Worm (Caenorhabditis elegans) whole organism, late embryonic: ENCODE measurements around the gene fmi-1.

Experiments
- C08G9.2 ChIP-seq: sonication (generic microtip); optimal IDR thresholded peaks from 2 replicates; lab custom pipeline; 2016; ENCODE audit warnings: mild to moderate bottlenecking, missing genetic modification characterization, moderate library complexity, missing compliant biosample characterization
- C38D4.7 ChIP-seq: fragments of 200-800 bp; sonication (Bioruptor generic); optimal IDR thresholded peaks from 2 replicates; lab custom pipeline; 2018; ENCODE audit warnings: mild to moderate bottlenecking, missing genetic modification characterization, moderate library complexity, missing compliant biosample characterization
- K09A11.1 ChIP-seq: sonication (generic microtip); optimal IDR thresholded peaks from 2 replicates; lab custom pipeline; 2017; ENCODE audit warnings: antibody characterized with exemption, mild to moderate bottlenecking, missing genetic modification characterization, missing compliant biosample characterization; ENCODE audit not compliant: insufficient read depth
- T23F11.4 ChIP-seq: fragments of 200-800 bp; sonication (Bioruptor generic); optimal IDR thresholded peaks from 2 replicates; lab custom pipeline; 2018; ENCODE audit warnings: mild to moderate bottlenecking, missing genetic modification characterization, missing compliant biosample characterization
- Y22D7AL.16 ChIP-seq: sonication (generic microtip); optimal IDR thresholded peaks from 2 replicates; lab custom pipeline; 2016; ENCODE audit warnings: missing genetic modification characterization, missing compliant biosample characterization
- ama-1 ChIP-seq: fragments of 150-350 bp; optimal IDR thresholded peaks from 2 replicates; lab custom pipeline; 2014
- ceh-14 ChIP-seq: sonication (generic microtip); optimal IDR thresholded peaks from 2 replicates; lab custom pipeline; 2016; ENCODE audit warnings: missing genotype, missing genetic modification characterization, missing compliant biosample characterization
- ceh-18 ChIP-seq: sonication (generic microtip); optimal IDR thresholded peaks from 2 replicates; lab custom pipeline; 2016; ENCODE audit warnings: missing genetic modification characterization, missing compliant biosample characterization
- ceh-19 ChIP-seq: fragments of 200-800 bp; sonication (Bioruptor generic); optimal IDR thresholded peaks from 2 replicates; lab custom pipeline; 2018; ENCODE audit warnings: mild to moderate bottlenecking, missing genetic modification characterization, missing compliant biosample characterization
- ceh-2 ChIP-seq: sonication (generic microtip); optimal IDR thresholded peaks from 2 replicates; lab custom pipeline; 2016; ENCODE audit warnings: missing genotype, missing genetic modification characterization, missing compliant biosample characterization
- ceh-24 ChIP-seq: sonication (generic microtip); optimal IDR thresholded peaks from 2 replicates; lab custom pipeline; 2016; ENCODE audit warnings: mild to moderate bottlenecking, missing genetic modification characterization, missing compliant biosample characterization
- ceh-30 ChIP-seq: fragments of 150-350 bp; optimal IDR thresholded peaks from 2 replicates; lab custom pipeline; 2014; ENCODE audit warnings: missing biosample characterization, missing genetic modification characterization
- ceh-31 ChIP-seq: sonication (generic microtip); optimal IDR thresholded peaks from 2 replicates; lab custom pipeline; 2016; ENCODE audit warnings: missing genetic modification characterization, missing compliant biosample characterization
- ceh-34 ChIP-seq: sonication (generic microtip); optimal IDR thresholded peaks from 2 replicates; lab custom pipeline; 2016; ENCODE audit warnings: mild to moderate bottlenecking, missing genetic modification characterization, missing compliant biosample characterization
- ceh-45 ChIP-seq: fragments of 200-800 bp; sonication (Bioruptor generic); IDR thresholded peaks from 2 replicates; pipeline ENCODE4 v1.3.6; 2022; ENCODE audit warnings: missing genetic modification reagents, missing genetic modification characterization, missing compliant biosample characterization
- ceh-48 ChIP-seq: sonication (generic microtip); optimal IDR thresholded peaks from 2 replicates; lab custom pipeline; 2016; ENCODE audit warnings: missing genetic modification characterization, inconsistent platforms, missing compliant biosample characterization
- ceh-6 ChIP-seq: fragments of 200-800 bp; sonication (Bioruptor generic); optimal IDR thresholded peaks from 2 replicates; lab custom pipeline; 2018; ENCODE audit warnings: mild to moderate bottlenecking, missing genetic modification characterization, missing compliant biosample characterization
- dmd-4 ChIP-seq: sonication (generic microtip); optimal IDR thresholded peaks from 2 replicates; lab custom pipeline; 2016; ENCODE audit warnings: borderline replicate concordance, missing genetic modification characterization, missing compliant biosample characterization
- elt-2 ChIP-seq: sonication (generic microtip); optimal IDR thresholded peaks from 2 replicates; lab custom pipeline; 2016; ENCODE audit warnings: missing genetic modification reagents, missing genetic modification characterization, missing compliant biosample characterization
- elt-4 ChIP-seq: sonication (generic microtip); optimal IDR thresholded peaks from 2 replicates; lab custom pipeline; 2016; ENCODE audit warnings: missing genetic modification characterization, missing compliant biosample characterization
- ets-4 ChIP-seq: sonication (generic microtip); optimal IDR thresholded peaks from 2 replicates; lab custom pipeline; 2016; ENCODE audit warnings: missing genetic modification characterization, missing compliant biosample characterization
- eyg-1 ChIP-seq: sonication (generic microtip); optimal IDR thresholded peaks from 2 replicates; lab custom pipeline; 2016; ENCODE audit warnings: missing genotype, missing genetic modification characterization, missing compliant biosample characterization
- fax-1 ChIP-seq: sonication (generic microtip); optimal IDR thresholded peaks from 2 replicates; lab custom pipeline; 2016; ENCODE audit warnings: missing genotype, missing genetic modification characterization, missing compliant biosample characterization
- fkh-10 ChIP-seq: fragments of 150-350 bp; optimal IDR thresholded peaks from 2 replicates; lab custom pipeline; 2014; ENCODE audit warnings: missing biosample characterization, missing genetic modification reagents, missing genetic modification characterization
- fkh-6 ChIP-seq: sonication (generic microtip); optimal IDR thresholded peaks from 2 replicates; lab custom pipeline; 2016; ENCODE audit warnings: missing genetic modification characterization, missing compliant biosample characterization
- hlh-13 ChIP-seq: fragments of 200-800 bp; sonication (Bioruptor generic); optimal IDR thresholded peaks from 2 replicates; lab custom pipeline; 2018; ENCODE audit warnings: mild to moderate bottlenecking, missing genetic modification characterization, missing compliant biosample characterization
- hlh-15 ChIP-seq: sonication (generic microtip); optimal IDR thresholded peaks from 2 replicates; lab custom pipeline; 2016; ENCODE audit warnings: missing genetic modification characterization, missing compliant biosample characterization
- hlh-30 ChIP-seq: sonication (generic microtip); optimal IDR thresholded peaks from 2 replicates; lab custom pipeline; 2017; ENCODE audit warnings: antibody characterized with exemption, missing genetic modification characterization, missing compliant biosample characterization; ENCODE audit not compliant: insufficient read depth
- hlh-6 ChIP-seq: sonication (generic microtip); optimal IDR thresholded peaks from 2 replicates; lab custom pipeline; 2016; ENCODE audit warnings: missing genotype, missing genetic modification characterization, missing compliant biosample characterization
- hlh-8 ChIP-seq: sonication (generic microtip); optimal IDR thresholded peaks from 2 replicates; lab custom pipeline; 2016; ENCODE audit warnings: missing genotype, missing genetic modification characterization, missing compliant biosample characterization
- lim-6 ChIP-seq: sonication (generic microtip); optimal IDR thresholded peaks from 2 replicates; lab custom pipeline; 2016; ENCODE audit warnings: missing genetic modification characterization, missing compliant biosample characterization
- lin-11 ChIP-seq: fragments of 200-800 bp; sonication (Bioruptor generic); optimal IDR thresholded peaks from 2 replicates; lab custom pipeline; 2018; ENCODE audit warnings: mild to moderate bottlenecking, missing genetic modification characterization, missing compliant biosample characterization
- mec-3 ChIP-seq: sonication (generic microtip); optimal IDR thresholded peaks from 2 replicates; lab custom pipeline; 2016; ENCODE audit warnings: borderline replicate concordance, missing genetic modification characterization, missing compliant biosample characterization
- nhr-232 ChIP-seq: sonication (generic microtip); optimal IDR thresholded peaks from 2 replicates; lab custom pipeline; 2016; ENCODE audit warnings: missing genetic modification characterization, missing compliant biosample characterization
- odd-2 ChIP-seq: sonication (generic microtip); optimal IDR thresholded peaks from 2 replicates; lab custom pipeline; 2017; ENCODE audit warnings: antibody characterized with exemption, mild to moderate bottlenecking, missing genetic modification characterization, missing compliant biosample characterization
- pag-3 ChIP-seq: sonication (generic microtip); optimal IDR thresholded peaks from 2 replicates; lab custom pipeline; 2016; ENCODE audit warnings: missing compliant biosample characterization, missing genetic modification characterization, borderline replicate concordance
- pax-1 ChIP-seq: fragments of 150-350 bp; optimal IDR thresholded peaks from 2 replicates; lab custom pipeline; 2014; ENCODE audit warnings: missing biosample characterization, missing genetic modification characterization
- pha-2 ChIP-seq: sonication (generic microtip); optimal IDR thresholded peaks from 2 replicates; lab custom pipeline; 2017; ENCODE audit warnings: mild to moderate bottlenecking, missing genetic modification characterization, missing compliant biosample characterization
- pha-4 ChIP-seq: fragments of 150-350 bp; optimal IDR thresholded peaks from 2 replicates; lab custom pipeline; 2018; ENCODE audit warnings: missing biosample characterization, missing genetic modification reagents, missing genetic modification characterization
- pqm-1 ChIP-seq: sonication (generic microtip); optimal IDR thresholded peaks from 2 replicates; lab custom pipeline; 2016; ENCODE audit warnings: missing genetic modification characterization, missing compliant biosample characterization
- rnt-1 ChIP-seq: sonication (generic microtip); optimal IDR thresholded peaks from 2 replicates; lab custom pipeline; 2016; ENCODE audit warnings: missing genetic modification characterization, missing compliant biosample characterization
- sdc-2 ChIP-seq: sonication (generic microtip); optimal IDR thresholded peaks from 2 replicates; lab custom pipeline; 2016; ENCODE audit warnings: missing genotype, missing genetic modification characterization, missing compliant biosample characterization
- sox-2 ChIP-seq: fragments of 200-800 bp; sonication (Bioruptor generic); IDR thresholded peaks from 2 replicates; pipeline ENCODE4 v1.3.6; 2022; ENCODE audit warnings: missing genetic modification reagents, missing genetic modification characterization, missing compliant biosample characterization
- sox-4 ChIP-seq: sonication (generic microtip); optimal IDR thresholded peaks from 2 replicates; lab custom pipeline; 2017; ENCODE audit warnings: mild to moderate bottlenecking, missing genetic modification characterization, inconsistent platforms, missing compliant biosample characterization
- syd-9 ChIP-seq: sonication (generic microtip); optimal IDR thresholded peaks from 2 replicates; lab custom pipeline; 2016; ENCODE audit warnings: mild to moderate bottlenecking, missing genetic modification characterization, moderate library complexity, missing compliant biosample characterization
- tbx-7 ChIP-seq: sonication (generic microtip); optimal IDR thresholded peaks from 2 replicates; lab custom pipeline; 2016; ENCODE audit warnings: missing genotype, missing genetic modification characterization, missing compliant biosample characterization
- ttx-3 ChIP-seq: sonication (generic microtip); optimal IDR thresholded peaks from 2 replicates; lab custom pipeline; 2016; ENCODE audit warnings: missing genetic modification reagents, missing genetic modification characterization, missing compliant biosample characterization
- unc-3 ChIP-seq, 2 experiments: fragments of 200-800 bp in 1 of 2; sonication (Bioruptor generic) in 1 of 2; sonication (generic microtip) in 1 of 2; conservative IDR thresholded peaks in 1 of 2; optimal IDR thresholded peaks in 1 of 2; 2 replicates each; pipeline versions ENCODE4 v1.3.6 to Lab custom; 2016 to 2022; ENCODE audit warnings: missing compliant biosample characterization in 2 of 2, missing genetic modification characterization in 2 of 2, missing genetic modification reagents in 1 of 2
- unc-42 ChIP-seq: sonication (generic microtip); optimal IDR thresholded peaks from 2 replicates; lab custom pipeline; 2016; ENCODE audit warnings: missing genotype, missing genetic modification characterization, missing compliant biosample characterization
- unc-55 ChIP-seq: sonication (generic microtip); optimal IDR thresholded peaks from 2 replicates; lab custom pipeline; 2017; ENCODE audit warnings: missing biosample characterization, missing genetic modification reagents, missing genetic modification characterization
- unc-86 ChIP-seq: sonication (generic microtip); optimal IDR thresholded peaks from 2 replicates; lab custom pipeline; 2016; ENCODE audit warnings: missing genetic modification characterization, missing compliant biosample characterization
- ztf-16 ChIP-seq: sonication (generic microtip); optimal IDR thresholded peaks from 2 replicates; lab custom pipeline; 2017; ENCODE audit warnings: missing genetic modification characterization, missing compliant biosample characterization

The fmi-1 gene

DNA sequence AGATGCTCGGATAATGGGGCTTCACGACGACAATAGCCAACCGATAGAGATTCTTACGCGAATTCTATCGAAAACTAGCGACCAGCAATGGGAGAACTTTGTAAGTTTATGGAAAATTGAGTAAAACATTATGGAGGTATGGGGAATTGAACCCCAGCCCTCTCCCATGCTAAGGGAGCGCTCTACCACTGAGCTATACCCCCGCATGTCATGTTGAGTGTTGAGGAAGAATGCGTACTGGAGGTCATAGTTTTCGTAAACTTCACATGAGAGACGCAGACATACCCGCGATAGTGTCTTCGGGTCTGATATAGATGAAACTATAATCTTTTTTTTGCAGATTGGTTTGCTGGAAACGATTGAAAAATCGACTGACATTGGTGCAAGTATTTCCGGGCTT is 15.5 kb upstream of the fmi-1 start:
- peak; percentile 82 for TF ChIP-seq ceh-14 (tag; lab: Kevin White, UChicago)
- TF ChIP-seq pha-4 (tag; lab: Kevin White, UChicago), result no peak
- peak; percentile 12 for TF ChIP-seq hlh-30 (tag; lab: Kevin White, UChicago)
- peak; percentile 91 for TF ChIP-seq Y22D7AL.16
- TF ChIP-seq T23F11.4 (GFP tag; lab: Kevin White, UChicago), result peak; percentile 84
- peak; percentile 71 for TF ChIP-seq sox-2 (GFP tag; lab: Robert Waterston, UW)
- peak; percentile 82 for TF ChIP-seq ceh-18 (tag; lab: Kevin White, UChicago)
- TF ChIP-seq pha-2 (tag; lab: Kevin White, UChicago), result peak; percentile 67
- TF ChIP-seq ztf-16, result peak; percentile 90
- TF ChIP-seq rnt-1 (tag; lab: Kevin White, UChicago), result peak; percentile 76
- peak; percentile 71 for TF ChIP-seq ceh-48 (tag; lab: Kevin White, UChicago)
- no peak for TF ChIP-seq fkh-10 (GFP tag; lab: Kevin White, UChicago)
- TF ChIP-seq ets-4 (tag; lab: Kevin White, UChicago), result peak; percentile 44
- no peak for TF ChIP-seq mec-3 (tag; lab: Kevin White, UChicago)
- peak; percentile 68 for TF ChIP-seq K09A11.1 (tag; lab: Kevin White, UChicago)
- peak; percentile 55 for TF ChIP-seq ceh-24 (tag; lab: Kevin White, UChicago)
- no peak for TF ChIP-seq elt-4 (tag; lab: Kevin White, UChicago)
- TF ChIP-seq odd-2, result peak; percentile 11
- peak; percentile 83 for TF ChIP-seq ceh-19
- TF ChIP-seq ceh-6 (GFP tag; lab: Kevin White, UChicago), result peak; percentile 83
- TF ChIP-seq unc-86 (tag; lab: Kevin White, UChicago), result peak; percentile 85
- TF ChIP-seq nhr-232 (tag; lab: Kevin White, UChicago), result peak; percentile 84
- no peak for TF ChIP-seq ceh-30 (tag; lab: Kevin White, UChicago)
- peak; percentile 66 for TF ChIP-seq pag-3 (tag; lab: Kevin White, UChicago)
- peak; percentile 74 for TF ChIP-seq lin-11 (tag; lab: Kevin White, UChicago)
- TF ChIP-seq C38D4.7 (GFP tag; lab: Kevin White, UChicago), result peak; percentile 85
- TF ChIP-seq hlh-13 (GFP tag; lab: Kevin White, UChicago), result peak; percentile 78
- peak; percentile 76 for TF ChIP-seq sdc-2 (tag; lab: Kevin White, UChicago)
- no peak for TF ChIP-seq pax-1 (tag; lab: Kevin White, UChicago)
- TF ChIP-seq ama-1 (lab: Kevin White, UChicago), result no peak
- peak; percentile 86 for TF ChIP-seq syd-9 (tag; lab: Kevin White, UChicago)
- TF ChIP-seq fkh-6 (tag; lab: Kevin White, UChicago), result peak; percentile 87
- TF ChIP-seq unc-55 (GFP tag; lab: Kevin White, UChicago), result no peak
- TF ChIP-seq hlh-8 (tag; lab: Kevin White, UChicago), result peak; percentile 75
- peak; percentile 82 for TF ChIP-seq hlh-6 (tag; lab: Kevin White, UChicago)
- peak; percentile 57 for TF ChIP-seq unc-42 (tag; lab: Kevin White, UChicago)
- TF ChIP-seq fax-1 (tag; lab: Kevin White, UChicago), result peak; percentile 86
- peak; percentile 81 for TF ChIP-seq unc-3 (GFP tag; conservative IDR thresholded peaks at IDR 0.05; lab: Robert Waterston, UW)
- TF ChIP-seq unc-3 (tag; optimal IDR thresholded peaks at IDR 0.05; lab: Kevin White, UChicago), result peak; percentile 69
- peak; percentile 65 for TF ChIP-seq eyg-1 (tag; lab: Kevin White, UChicago)
- TF ChIP-seq ceh-31 (tag; lab: Kevin White, UChicago), result peak; percentile 67
- peak; percentile 62 for TF ChIP-seq pqm-1 (tag; lab: Kevin White, UChicago)
- peak; percentile 83 for TF ChIP-seq ceh-45 (GFP tag; lab: Robert Waterston, UW)
- peak; percentile 86 for TF ChIP-seq ceh-34 (tag; lab: Kevin White, UChicago)
- peak; percentile 83 for TF ChIP-seq C08G9.2 (tag; lab: Kevin White, UChicago)
- peak; percentile 84 for TF ChIP-seq elt-2
- TF ChIP-seq lim-6, result peak; percentile 49
- peak; percentile 73 for TF ChIP-seq ceh-2 (tag; lab: Kevin White, UChicago)
- TF ChIP-seq dmd-4, result peak; percentile 82
- peak; percentile 27 for TF ChIP-seq hlh-15 (tag; lab: Kevin White, UChicago)
- TF ChIP-seq tbx-7, result peak; percentile 1
- TF ChIP-seq ttx-3 (tag; lab: Kevin White, UChicago), result peak; percentile 74
- peak; percentile 89 for TF ChIP-seq sox-4 (tag; lab: Kevin White, UChicago)
